Worm (Caenorhabditis elegans): Measurements from ENCODE around the gene pgp-14.

The pgp-14 gene

ce11 chrX:12787624-12788023 is 38.2 kb upstream of the pgp-14 start, which contains the start of gene str-124:
str-124 (plus strand) TSS chrX:12787924.
- no peak for TF ChIP-seq hlh-12 (tag; optimal IDR thresholded peaks at IDR 0.05)
- no peak for TF ChIP-seq nhr-27 (tag; optimal IDR thresholded peaks at IDR 0.05)
- TF ChIP-seq hmg-1.2 (GFP tag; IDR thresholded peaks at IDR 0.05) = no peak
- no peak for TF ChIP-seq lsy-27 (tag; optimal IDR thresholded peaks at IDR 0.05; ENCODE audit: borderline replicate concordance, insufficient read depth)
- TF ChIP-seq T26A5.8 (tag; optimal IDR thresholded peaks at IDR 0.05) = no peak
- no peak for TF ChIP-seq rpc-1 (optimal IDR thresholded peaks at IDR 0.05)
- TF ChIP-seq rpc-1 (tag; optimal IDR thresholded peaks at IDR 0.05) = no peak
- no peak for TF ChIP-seq athp-1 (tag; optimal IDR thresholded peaks at IDR 0.05)
- no peak for TF ChIP-seq madf-8 (GFP tag; conservative IDR thresholded peaks at IDR 0.05)
- TF ChIP-seq ztf-22 (GFP tag; optimal IDR thresholded peaks at IDR 0.05) = no peak
- no peak for TF ChIP-seq ceh-40 (GFP tag; IDR thresholded peaks at IDR 0.05)
- TF ChIP-seq nhr-179 (tag; optimal IDR thresholded peaks at IDR 0.05) = no peak

DNA sequence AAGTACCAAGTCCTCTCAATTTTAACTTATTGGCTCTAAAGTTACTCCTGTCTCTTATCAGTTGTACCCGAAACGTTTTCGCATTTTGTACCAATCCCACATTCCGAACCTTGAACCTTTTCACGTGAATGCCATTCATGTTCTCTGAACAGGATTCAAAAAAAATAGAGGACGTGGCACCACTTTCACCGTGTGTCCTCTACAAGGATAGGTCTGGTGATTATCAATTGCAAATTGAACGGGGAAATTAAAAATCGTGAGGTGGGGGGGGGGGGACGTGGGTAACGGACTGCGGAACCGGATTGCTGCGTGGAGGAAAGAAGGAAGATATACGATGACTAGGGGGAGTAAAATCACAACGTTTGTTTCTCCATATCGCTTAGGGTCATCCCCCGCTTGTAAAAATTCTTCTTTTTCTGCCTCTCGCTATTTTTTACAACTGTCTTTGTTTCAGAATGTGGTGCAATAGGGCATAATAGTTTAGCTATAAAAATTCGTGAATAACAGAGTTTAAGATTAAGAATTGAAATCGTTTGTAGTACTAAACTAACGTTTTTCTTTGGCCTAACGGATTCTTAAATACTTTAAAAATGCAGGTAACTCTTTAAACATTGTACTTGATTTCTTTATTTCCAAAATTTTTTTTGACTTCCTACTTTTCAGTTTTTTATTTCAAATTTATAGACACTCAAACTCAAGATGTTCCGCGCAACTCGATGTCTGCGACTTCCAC is 32.5 kb upstream of the pgp-14 start, which contains the start of gene alh-13:
TSS of gene alh-13 (plus strand) at position 683 of the 733 bp plus-strand sequence.
- TF ChIP-seq unc-62 (GFP tag; optimal IDR thresholded peaks at IDR 0.05) = no peak
- TF ChIP-seq dpff-1 (tag; optimal IDR thresholded peaks at IDR 0.05) = no peak
- TF ChIP-seq ceh-91 (GFP tag; IDR thresholded peaks at IDR 0.05) = no peak

ce11 chrX:12780674-12781073 is 31.3 kb upstream of the pgp-14 start:
- TF ChIP-seq snpc-4 (GFP tag; optimal IDR thresholded peaks at IDR 0.05) (no peak), snpc-4 (tag; optimal IDR thresholded peaks at IDR 0.05) (no peak), nhr-80 (tag; optimal IDR thresholded peaks at IDR 0.05) (peak; percentile 53)

DNA sequence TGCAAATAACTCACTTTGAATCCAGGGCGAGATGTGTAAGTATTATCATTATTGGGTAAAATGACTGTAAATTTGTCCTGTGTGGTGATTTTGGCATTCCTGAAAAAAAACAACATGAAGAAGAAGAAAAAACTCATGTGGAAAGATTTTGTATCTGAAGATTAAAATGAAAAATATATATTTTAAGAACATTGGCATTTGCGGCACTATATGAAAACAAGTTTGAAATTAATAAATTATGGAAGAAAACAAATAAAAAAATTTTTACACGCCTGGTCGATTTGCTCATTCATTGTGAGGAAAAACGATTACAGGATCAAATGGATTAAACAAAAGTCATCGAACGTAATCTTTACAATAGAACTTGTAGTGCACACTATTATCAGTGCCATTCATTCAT is 20.3 kb upstream of the pgp-14 start, which contains the start of gene ilc-17.1:
TSS of gene ilc-17.1 (minus strand) at position 101 of the 400 bp plus-strand sequence.
- TF ChIP-seq efl-1 (GFP tag; optimal IDR thresholded peaks at IDR 0.05) = no peak
- no peak for TF ChIP-seq ztf-6 (GFP tag; IDR thresholded peaks at IDR 0.05)
- no peak for TF ChIP-seq ekl-4 (GFP tag; IDR thresholded peaks at IDR 0.05)
- TF ChIP-seq sea-2 (GFP tag; IDR thresholded peaks at IDR 0.05) = no peak
- TF ChIP-seq madf-10 (tag; optimal IDR thresholded peaks at IDR 0.05) = no peak
- TF ChIP-seq ccch-3 (GFP tag; optimal IDR thresholded peaks at IDR 0.05) = no peak
- no peak for TF ChIP-seq F37B4.10 (GFP tag; IDR thresholded peaks at IDR 0.05)
- TF ChIP-seq Y79H2A.3 (GFP tag; conservative IDR thresholded peaks at IDR 0.05) = no peak
- TF ChIP-seq aptf-3 (GFP tag; IDR thresholded peaks at IDR 0.05) = no peak
- TF ChIP-seq zim-3 (tag; optimal IDR thresholded peaks at IDR 0.05) = no peak
- TF ChIP-seq C06A6.2 (GFP tag; conservative IDR thresholded peaks at IDR 0.05) = no peak
- TF ChIP-seq F49E8.2 (tag; optimal IDR thresholded peaks at IDR 0.05; ENCODE audit: insufficient read depth) = no peak
- TF ChIP-seq ztf-22 (GFP tag; optimal IDR thresholded peaks at IDR 0.05) = no peak
- no peak for TF ChIP-seq xnd-1 (tag; optimal IDR thresholded peaks at IDR 0.05)
- no peak for TF ChIP-seq T26A5.8 (tag; optimal IDR thresholded peaks at IDR 0.05)
- no peak for TF ChIP-seq sptf-2 (GFP tag; optimal IDR thresholded peaks at IDR 0.05)
- no peak for TF ChIP-seq ceh-27 (GFP tag; optimal IDR thresholded peaks at IDR 0.05)
- TF ChIP-seq K11D2.4 (GFP tag; IDR thresholded peaks at IDR 0.05) = no peak

Data from whole organism, young adult.